Worm (Caenorhabditis elegans): ENCODE results near the gene lin-38.

lin-38 gene

ce11 chrII:13595279-13595678 lies 19.6 kb downstream of the lin-38 start:
- TF ChIP-seq nhr-28 (tag; optimal IDR thresholded peaks at IDR 0.05) (no peak), drap-1 (GFP tag; optimal IDR thresholded peaks at IDR 0.05) (no peak), nhr-76 (tag; optimal IDR thresholded peaks at IDR 0.05) (no peak), tbx-8 (GFP tag; optimal IDR thresholded peaks at IDR 0.05) (no peak), zip-8 (tag; optimal IDR thresholded peaks at IDR 0.05) (no peak), ces-1 (GFP tag; optimal IDR thresholded peaks at IDR 0.05) (no peak)

DNA sequence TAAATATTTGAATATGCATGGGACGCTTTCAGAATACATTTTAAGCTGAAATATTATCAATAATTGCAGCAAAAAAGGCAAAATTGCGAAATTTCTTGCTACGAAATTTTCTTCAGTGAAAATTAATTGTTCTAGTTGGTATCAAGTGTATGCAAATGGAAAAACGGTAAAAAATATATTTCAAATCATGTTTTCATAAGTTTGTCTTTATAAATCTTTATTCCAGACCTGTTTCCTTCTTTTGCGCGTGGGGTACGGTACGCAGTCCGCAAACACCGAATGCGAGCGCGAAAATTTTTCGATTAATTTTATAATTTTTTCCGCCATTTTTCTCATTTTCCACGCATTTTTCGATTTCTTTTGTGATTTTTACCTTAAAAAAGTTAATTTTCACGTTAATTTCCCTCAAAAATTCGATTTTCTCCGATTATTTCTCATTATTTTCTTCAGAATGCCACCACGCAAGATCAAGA lies 20.8 kb downstream of the lin-38 start, which contains the start of the genes fbxc-23 and csc-1:
Gene fbxc-23, minus strand, starts transcription at position 51 of the 473 bp plus-strand sequence.
Gene csc-1, plus strand, starts transcription at position 451 of the 473 bp plus-strand sequence.
- peak; percentile 71 for TF ChIP-seq ces-1 (GFP tag; optimal IDR thresholded peaks at IDR 0.05)
- TF ChIP-seq nhr-237 (tag; optimal IDR thresholded peaks at IDR 0.05): peak; percentile 11
- TF ChIP-seq nhr-76 (tag; optimal IDR thresholded peaks at IDR 0.05): no peak
- TF ChIP-seq mls-2 (tag; optimal IDR thresholded peaks at IDR 0.05): no peak
- TF ChIP-seq lin-32 (GFP tag; optimal IDR thresholded peaks at IDR 0.05): no peak
- peak; percentile 25 for TF ChIP-seq lin-13 (tag; optimal IDR thresholded peaks at IDR 0.05)
- peak; percentile 96 for TF ChIP-seq lsy-2 (tag; optimal IDR thresholded peaks at IDR 0.05)
- peak; percentile 40 for TF ChIP-seq mep-1 (tag; optimal IDR thresholded peaks at IDR 0.05)

DNA sequence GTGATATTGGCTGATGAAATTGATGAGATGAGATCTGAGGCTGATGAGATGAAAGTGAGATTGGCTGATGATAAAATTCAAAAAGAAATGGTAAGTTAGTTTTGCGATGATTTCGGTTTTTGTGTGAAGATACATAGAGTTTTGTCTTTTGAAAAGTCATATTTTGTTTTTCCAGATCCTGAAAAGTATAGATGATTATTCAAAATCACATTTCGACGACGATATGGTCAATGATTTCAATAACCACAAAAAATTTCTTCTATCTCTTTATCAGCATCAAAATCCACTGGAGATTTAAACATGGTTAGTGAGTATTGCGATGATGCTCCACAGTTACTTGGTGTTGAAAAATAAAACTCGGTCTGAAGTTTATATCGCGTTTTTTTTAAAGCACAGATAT lies 25.2 kb downstream of the lin-38 start, which contains the start of gene csp-1:
Gene csp-1, plus strand, starts transcription at position 301 of the 400 bp plus-strand sequence.
- TF ChIP-seq elt-3 (tag; optimal IDR thresholded peaks at IDR 0.05) (no peak), ceh-43 (GFP tag; optimal IDR thresholded peaks at IDR 0.05) (no peak), ham-2 (GFP tag; optimal IDR thresholded peaks at IDR 0.05) (no peak), lsy-2 (tag; optimal IDR thresholded peaks at IDR 0.05) (no peak), pha-4 (tag; optimal IDR thresholded peaks at IDR 0.05) (no peak)

DNA sequence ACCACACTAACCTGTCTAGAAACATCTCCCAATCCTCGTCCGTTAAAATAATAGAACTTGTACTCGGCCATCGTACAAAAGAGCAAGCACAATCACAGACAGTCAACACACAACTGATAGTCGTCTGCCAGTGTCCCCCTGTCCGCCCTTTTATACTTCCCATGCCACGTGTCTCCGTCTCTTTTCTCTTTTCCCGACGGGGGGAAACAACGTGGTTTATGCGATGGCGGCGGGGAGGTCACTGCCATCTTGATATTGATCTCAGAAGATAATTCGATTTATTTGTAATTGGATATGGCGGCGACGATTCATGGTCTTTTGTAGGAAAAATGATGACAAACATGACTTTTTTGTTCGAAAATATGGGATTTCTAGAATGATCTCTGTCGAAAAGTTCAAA lies 33.9 kb downstream of the lin-38 start, which contains the start of gene gst-20:
Gene gst-20, minus strand, starts transcription at position 170 of the 400 bp plus-strand sequence.
- no peak for TF ChIP-seq pha-4 (tag; optimal IDR thresholded peaks at IDR 0.05)
- peak; percentile 82 for TF ChIP-seq elt-1 (tag; optimal IDR thresholded peaks at IDR 0.05; ENCODE audit: borderline replicate concordance, insufficient read depth)
- no peak for TF ChIP-seq lin-32 (GFP tag; optimal IDR thresholded peaks at IDR 0.05)
- TF ChIP-seq elt-3 (tag; optimal IDR thresholded peaks at IDR 0.05): no peak
- TF ChIP-seq mab-5 (tag; optimal IDR thresholded peaks at IDR 0.05): no peak
- TF ChIP-seq unc-62 (GFP tag; optimal IDR thresholded peaks at IDR 0.05): no peak
- no peak for TF ChIP-seq tbx-8 (GFP tag; optimal IDR thresholded peaks at IDR 0.05)

DNA sequence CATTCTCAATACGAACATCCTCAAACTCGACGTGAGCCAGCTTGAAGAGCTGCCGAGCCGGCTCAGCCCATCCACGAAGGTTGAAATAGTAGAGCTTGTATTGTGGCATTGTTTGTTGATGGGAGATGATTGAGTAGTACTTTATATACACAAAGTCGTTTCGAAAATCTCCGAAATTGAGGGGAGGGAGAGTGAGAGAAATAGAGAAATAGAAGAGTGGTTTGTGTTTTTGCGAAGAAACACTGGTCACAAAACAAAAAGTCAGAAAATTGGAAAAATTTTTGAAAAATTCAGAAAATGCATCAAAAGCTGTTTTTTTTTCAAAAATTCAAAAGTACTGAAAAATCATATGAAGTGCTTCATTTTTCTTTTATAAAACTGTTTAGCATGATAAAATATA lies 35.5 kb downstream of the lin-38 start, which contains the start of gene gst-24:
Gene gst-24, minus strand, starts transcription at position 181 of the 400 bp plus-strand sequence.
- no peak for TF ChIP-seq ham-2 (GFP tag; optimal IDR thresholded peaks at IDR 0.05)
- TF ChIP-seq lin-32 (GFP tag; optimal IDR thresholded peaks at IDR 0.05): no peak
- TF ChIP-seq lsy-2 (tag; optimal IDR thresholded peaks at IDR 0.05): no peak
- TF ChIP-seq zip-8 (tag; optimal IDR thresholded peaks at IDR 0.05): no peak
- TF ChIP-seq ceh-43 (GFP tag; optimal IDR thresholded peaks at IDR 0.05): no peak
- TF ChIP-seq M03D4.4 (tag; optimal IDR thresholded peaks at IDR 0.05): no peak
- no peak for TF ChIP-seq sem-2 (GFP tag; optimal IDR thresholded peaks at IDR 0.05)
- TF ChIP-seq unc-120 (tag; optimal IDR thresholded peaks at IDR 0.05; ENCODE audit: poor library complexity, severe bottlenecking): no peak
- no peak for TF ChIP-seq ces-1 (GFP tag; optimal IDR thresholded peaks at IDR 0.05)
- TF ChIP-seq mep-1 (tag; optimal IDR thresholded peaks at IDR 0.05): no peak
- no peak for TF ChIP-seq mls-2 (tag; optimal IDR thresholded peaks at IDR 0.05)
- TF ChIP-seq nhr-28 (tag; optimal IDR thresholded peaks at IDR 0.05): no peak
- TF ChIP-seq tbx-8 (GFP tag; optimal IDR thresholded peaks at IDR 0.05): no peak
- TF ChIP-seq nhr-237 (tag; optimal IDR thresholded peaks at IDR 0.05): no peak
- no peak for TF ChIP-seq nhr-12 (tag; optimal IDR thresholded peaks at IDR 0.05)
- no peak for TF ChIP-seq ceh-83 (GFP tag; optimal IDR thresholded peaks at IDR 0.05)
- no peak for TF ChIP-seq nhr-76 (tag; optimal IDR thresholded peaks at IDR 0.05)
- TF ChIP-seq ztf-11 (tag; optimal IDR thresholded peaks at IDR 0.05): no peak
- TF ChIP-seq drap-1 (GFP tag; optimal IDR thresholded peaks at IDR 0.05): no peak

ce11 chrII:13613096-13613495 lies 37.4 kb downstream of the lin-38 start, which contains the start of gene gst-15:
gst-15 (minus strand) TSS chrII:13613196.
- TF ChIP-seq nhr-28 (tag; optimal IDR thresholded peaks at IDR 0.05) (no peak), blmp-1 (tag; optimal IDR thresholded peaks at IDR 0.05) (no peak)

- TF ChIP-seq sptf-1 (tag; optimal IDR thresholded peaks at IDR 0.05) (no peak), unc-39 (tag; optimal IDR thresholded peaks at IDR 0.05) (no peak), elt-3 (tag; optimal IDR thresholded peaks at IDR 0.05) (no peak), pha-4 (tag; optimal IDR thresholded peaks at IDR 0.05) (no peak), nhr-237 (tag; optimal IDR thresholded peaks at IDR 0.05) (no peak), ceh-39 (tag; optimal IDR thresholded peaks at IDR 0.05) (no peak)
These were observed 38.8 kb downstream of the lin-38 start for ce11 chrII:13614516-13614915.
